Fruit fly (Drosophila melanogaster) whole organism, embryonic: ENCODE data around the gene LeuRS-m.

ENCODE experiments used
- Bdp1 ChIP-seq: fragments of 200-800 bp; sonication (Bioruptor generic); optimal IDR thresholded peaks from 3 replicates; lab custom pipeline; 2016; ENCODE audit warnings: missing biosample characterization, missing genetic modification characterization
- Bteb2 ChIP-seq: fragments of 200-800 bp; sonication (Bioruptor generic); optimal IDR thresholded peaks from 2 replicates; lab custom pipeline; 2016; ENCODE audit warnings: missing biosample characterization, missing genetic modification characterization
- CG10147 ChIP-seq: fragments of 200-800 bp; sonication (Bioruptor generic); optimal IDR thresholded peaks from 2 replicates; lab custom pipeline; 2019; ENCODE audit warnings: missing biosample characterization, mild to moderate bottlenecking, missing genetic modification characterization, moderate library complexity
- CG11695 ChIP-seq: fragments of 200-800 bp; sonication (Bioruptor generic); IDR thresholded peaks from 3 replicates; pipeline ENCODE4 v1.3.6; 2022; ENCODE audit warnings: missing biosample characterization, missing genetic modification characterization
- CG12299 ChIP-seq: fragments of 200-800 bp; sonication (Bioruptor generic); optimal IDR thresholded peaks from 2 replicates; lab custom pipeline; 2018; ENCODE audit warnings: missing biosample characterization, mild to moderate bottlenecking, missing genetic modification characterization
- CG13424 ChIP-seq: fragments of 200-800 bp; sonication (Bioruptor generic); optimal IDR thresholded peaks from 2 replicates; lab custom pipeline; 2019; ENCODE audit warnings: missing biosample characterization, mild to moderate bottlenecking, missing genetic modification characterization, moderate library complexity
- CG14667 ChIP-seq: fragments of 200-800 bp; sonication (Bioruptor generic); IDR thresholded peaks from 2 replicates; pipeline ENCODE4 v1.3.6; 2022; ENCODE audit warnings: missing biosample characterization, missing genetic modification characterization
- CG14860 ChIP-seq: fragments of 200-800 bp; sonication (Bioruptor generic); IDR thresholded peaks from 3 replicates; pipeline ENCODE4 v1.3.6; 2022; ENCODE audit warnings: missing biosample characterization, missing genetic modification characterization; ENCODE audit not compliant: partially characterized antibody
- CG15479 ChIP-seq: fragments of 200-800 bp; sonication (Bioruptor generic); optimal IDR thresholded peaks from 3 replicates; lab custom pipeline; 2019; ENCODE audit warnings: missing biosample characterization, mild to moderate bottlenecking, missing genetic modification characterization, moderate library complexity
- CG17568 ChIP-seq: fragments of 200-800 bp; sonication (Bioruptor generic); optimal IDR thresholded peaks from 2 replicates; lab custom pipeline; 2018; ENCODE audit warnings: missing biosample characterization, mild to moderate bottlenecking, missing genetic modification characterization, moderate library complexity
- CG2116 ChIP-seq: fragments of 200-800 bp; sonication (Bioruptor generic); optimal IDR thresholded peaks from 3 replicates; lab custom pipeline; 2018; ENCODE audit warnings: missing biosample characterization, mild to moderate bottlenecking, missing genetic modification characterization
- CG3065 ChIP-seq: fragments of 200-800 bp; sonication (Bioruptor generic); optimal IDR thresholded peaks from 2 replicates; lab custom pipeline; 2016; ENCODE audit warnings: missing biosample characterization, missing genetic modification characterization
- CG3163 ChIP-seq: fragments of 200-800 bp; sonication (Bioruptor generic); optimal IDR thresholded peaks from 3 replicates; lab custom pipeline; 2016; ENCODE audit warnings: missing biosample characterization, missing genetic modification characterization
- CG34422 ChIP-seq: fragments of 200-800 bp; sonication (Bioruptor generic); IDR thresholded peaks from 3 replicates; pipeline ENCODE4 v1.3.6; 2022; ENCODE audit warnings: missing biosample characterization, missing genetic modification characterization
- CG4820 ChIP-seq: fragments of 200-800 bp; sonication (Bioruptor generic); optimal IDR thresholded peaks from 3 replicates; lab custom pipeline; 2016; ENCODE audit warnings: missing biosample characterization, missing genetic modification characterization
- CG7987 ChIP-seq: fragments of 200-800 bp; sonication (Bioruptor generic); optimal IDR thresholded peaks from 2 replicates; lab custom pipeline; 2018; ENCODE audit warnings: missing biosample characterization, mild to moderate bottlenecking, missing genetic modification characterization, moderate library complexity
- CG9727 ChIP-seq: fragments of 200-800 bp; sonication (Bioruptor generic); optimal IDR thresholded peaks from 3 replicates; lab custom pipeline; 2017; ENCODE audit warnings: missing biosample characterization, mild to moderate bottlenecking, missing genetic modification characterization
- CG9817 ChIP-seq: fragments of 200-800 bp; sonication (Bioruptor generic); optimal IDR thresholded peaks from 2 replicates; lab custom pipeline; 2018; ENCODE audit warnings: missing biosample characterization, mild to moderate bottlenecking, missing genetic modification characterization, moderate library complexity
- Dip3 ChIP-seq: fragments of 200-800 bp; sonication (Bioruptor generic); optimal IDR thresholded peaks from 3 replicates; lab custom pipeline; 2016; ENCODE audit warnings: missing biosample characterization, missing genetic modification characterization
- Doc3 ChIP-seq: fragments of 200-800 bp; sonication (Bioruptor generic); IDR thresholded peaks from 3 replicates; pipeline ENCODE4 v1.3.6; 2022; ENCODE audit warnings: missing biosample characterization, missing genetic modification characterization; ENCODE audit not compliant: partially characterized antibody
- Hsf ChIP-seq: fragments of 200-800 bp; sonication (Bioruptor generic); optimal IDR thresholded peaks from 3 replicates; lab custom pipeline; 2016; ENCODE audit warnings: missing biosample characterization, missing genetic modification characterization
- Lhr ChIP-seq: fragments of 200-800 bp; sonication (Bioruptor generic); optimal IDR thresholded peaks from 3 replicates; lab custom pipeline; 2017; ENCODE audit warnings: mild to moderate bottlenecking, missing biosample characterization, missing genetic modification reagents, missing genetic modification characterization
- NC2α ChIP-seq: fragments of 200-800 bp; sonication (Bioruptor generic); optimal IDR thresholded peaks from 2 replicates; lab custom pipeline; 2016; ENCODE audit warnings: missing biosample characterization, missing genetic modification characterization
- NFAT ChIP-seq: fragments of 200-800 bp; sonication (Bioruptor generic); IDR thresholded peaks from 2 replicates; pipeline ENCODE4 v1.3.6; 2022; ENCODE audit warnings: missing biosample characterization, missing genetic modification characterization
- Nf-YA ChIP-seq: fragments of 200-800 bp; sonication (Bioruptor generic); IDR thresholded peaks from 2 replicates; pipeline ENCODE4 v1.3.6; 2022; ENCODE audit warnings: missing biosample characterization, missing genetic modification characterization
- NfI ChIP-seq: fragments of 200-800 bp; sonication (Bioruptor generic); optimal IDR thresholded peaks from 3 replicates; lab custom pipeline; 2018; ENCODE audit warnings: missing biosample characterization, mild to moderate bottlenecking, missing genetic modification characterization, moderate library complexity
- Pdp1 ChIP-seq, 2 experiments: fragments of 200-800 bp; sonication (Bioruptor generic); optimal IDR thresholded peaks; 3 replicates each; lab custom pipeline; 2016; ENCODE audit warnings: missing biosample characterization in 2 of 2, missing genetic modification characterization in 2 of 2, mild to moderate bottlenecking in 1 of 2, moderate library complexity in 1 of 2
- Poxn ChIP-seq: fragments of 200-800 bp; sonication (Bioruptor generic); IDR thresholded peaks from 2 replicates; pipeline ENCODE4 v1.3.6; 2022; ENCODE audit warnings: missing biosample characterization, missing genetic modification characterization
- Rfx ChIP-seq: fragments of 200-800 bp; sonication (Bioruptor generic); IDR thresholded peaks from 2 replicates; pipeline ENCODE4 v1.3.6; 2022; ENCODE audit warnings: missing biosample characterization, missing genetic modification characterization
- Side ChIP-seq: fragments of 200-800 bp; sonication (Bioruptor generic); optimal IDR thresholded peaks from 2 replicates; lab custom pipeline; 2016; ENCODE audit warnings: missing biosample characterization, missing genetic modification characterization
- Six4 ChIP-seq: fragments of 200-800 bp; sonication (Bioruptor generic); optimal IDR thresholded peaks from 2 replicates; lab custom pipeline; 2016; ENCODE audit warnings: missing biosample characterization, missing genetic modification characterization
- bab2 ChIP-seq: fragments of 200-800 bp; sonication (Bioruptor generic); optimal IDR thresholded peaks from 2 replicates; lab custom pipeline; 2016; ENCODE audit warnings: missing biosample characterization, missing genetic modification characterization
- bigmax ChIP-seq: fragments of 200-800 bp; sonication (Bioruptor generic); optimal IDR thresholded peaks from 2 replicates; lab custom pipeline; 2018; ENCODE audit warnings: missing biosample characterization, mild to moderate bottlenecking, missing genetic modification characterization
- bowl ChIP-seq: fragments of 200-800 bp; sonication (Bioruptor generic); IDR thresholded peaks from 2 replicates; pipeline ENCODE4 v1.3.6; 2022; ENCODE audit warnings: missing biosample characterization, missing genetic modification characterization
- chif ChIP-seq, 2 experiments: fragments of 200-800 bp; sonication (Bioruptor generic); optimal IDR thresholded peaks; 3 replicates each; lab custom pipeline; 2016; ENCODE audit warnings: missing biosample characterization in 2 of 2, missing genetic modification characterization in 2 of 2
- crp ChIP-seq, 2 experiments: fragments of 200-800 bp; sonication (Bioruptor generic); optimal IDR thresholded peaks; 2 replicates in 1 of 2; 3 replicates in 1 of 2; lab custom pipeline; 2017; ENCODE audit warnings: missing biosample characterization in 2 of 2, missing genetic modification characterization in 2 of 2, mild to moderate bottlenecking in 1 of 2, moderate library complexity in 1 of 2
- dpn ChIP-seq, 2 experiments: fragments of 200-800 bp; sonication (Bioruptor generic); optimal IDR thresholded peaks; 3 replicates each; lab custom pipeline; 2016; ENCODE audit warnings: missing biosample characterization in 2 of 2, missing genetic modification characterization in 2 of 2
- ewg ChIP-seq: fragments of 200-800 bp; sonication (Bioruptor generic); optimal IDR thresholded peaks from 3 replicates; lab custom pipeline; 2017; ENCODE audit warnings: mild to moderate bottlenecking, missing biosample characterization, missing genetic modification reagents, missing genetic modification characterization
- fu2 ChIP-seq: fragments of 200-800 bp; sonication (Bioruptor generic); optimal IDR thresholded peaks from 2 replicates; lab custom pipeline; 2016; ENCODE audit warnings: missing biosample characterization, missing genetic modification characterization
- gfzf ChIP-seq: fragments of 200-800 bp; sonication (Bioruptor generic); optimal IDR thresholded peaks from 2 replicates; lab custom pipeline; 2016; ENCODE audit warnings: missing biosample characterization, mild to moderate bottlenecking, missing genetic modification characterization, moderate library complexity
- ind ChIP-seq: fragments of 200-800 bp; sonication (Bioruptor generic); optimal IDR thresholded peaks from 3 replicates; lab custom pipeline; 2016; ENCODE audit warnings: missing biosample characterization, missing genetic modification characterization
- jigr1 ChIP-seq: fragments of 200-800 bp; sonication (Bioruptor generic); IDR thresholded peaks from 3 replicates; pipeline ENCODE4 v1.3.6; 2022; ENCODE audit warnings: missing biosample characterization, missing genetic modification characterization
- knrl ChIP-seq: fragments of 200-800 bp; sonication (Bioruptor generic); IDR thresholded peaks from 3 replicates; pipeline ENCODE4 v1.3.6; 2022; ENCODE audit warnings: missing biosample characterization, missing genetic modification characterization; ENCODE audit not compliant: partially characterized antibody
- nerfin-1 ChIP-seq: fragments of 200-800 bp; sonication (Bioruptor generic); optimal IDR thresholded peaks from 3 replicates; lab custom pipeline; 2019; ENCODE audit warnings: missing biosample characterization, mild to moderate bottlenecking, missing genetic modification characterization, moderate library complexity
- nmo ChIP-seq: fragments of 200-800 bp; sonication (Bioruptor generic); optimal IDR thresholded peaks from 2 replicates; lab custom pipeline; 2018; ENCODE audit warnings: missing biosample characterization, mild to moderate bottlenecking, missing genetic modification characterization, moderate library complexity
- pho ChIP-seq: fragments of 200-800 bp; sonication (Bioruptor generic); optimal IDR thresholded peaks from 2 replicates; lab custom pipeline; 2016; ENCODE audit warnings: missing biosample characterization, missing genetic modification characterization
- pzg ChIP-seq: fragments of 200-800 bp; sonication (Bioruptor generic); optimal IDR thresholded peaks from 3 replicates; lab custom pipeline; 2018; ENCODE audit warnings: missing biosample characterization, mild to moderate bottlenecking, missing genetic modification characterization, moderate library complexity
- row ChIP-seq: fragments of 200-800 bp; sonication (Bioruptor generic); IDR thresholded peaks from 3 replicates; pipeline ENCODE4 v1.3.6; 2022; ENCODE audit warnings: missing biosample characterization, missing genetic modification characterization
- sob ChIP-seq: fragments of 200-800 bp; sonication (Bioruptor generic); IDR thresholded peaks from 2 replicates; pipeline ENCODE4 v1.3.6; 2022; ENCODE audit warnings: missing biosample characterization, missing genetic modification characterization
- tna ChIP-seq: fragments of 200-800 bp; sonication (Bioruptor generic); IDR thresholded peaks from 2 replicates; pipeline ENCODE4 v1.3.6; 2022; ENCODE audit warnings: missing biosample characterization, missing genetic modification characterization; ENCODE audit not compliant: partially characterized antibody

Gene LeuRS-m

DNA sequence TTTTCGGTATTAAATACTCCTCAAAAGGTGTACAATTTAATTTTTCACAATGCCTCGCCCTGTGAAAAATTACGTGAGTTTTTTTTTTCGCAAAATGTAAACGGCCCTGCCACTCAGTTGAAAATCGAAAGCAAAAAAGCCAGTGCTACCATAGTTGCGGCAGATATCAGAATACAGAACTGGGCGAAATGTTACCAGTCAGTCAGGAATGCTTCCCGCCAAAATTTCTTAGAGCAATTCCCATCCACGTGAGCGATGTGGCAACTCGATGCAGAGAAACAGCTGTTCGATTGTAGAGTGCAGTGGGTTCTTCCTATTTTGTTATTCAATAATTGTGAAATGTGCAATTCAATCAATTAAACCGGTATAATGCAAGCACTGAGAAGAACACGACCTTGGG lies at the start of gene LeuRS-m, which contains the start of gene Dhc64C:
LeuRS-m (plus strand) TSS at position 270 of the 400 bp plus-strand sequence.
Dhc64C (minus strand) TSS at position 104 of the 400 bp plus-strand sequence.
- TF ChIP-seq CG10147 = peak; percentile 23
- peak; percentile 31 for TF ChIP-seq ind (GFP tag; lab: Kevin White, UChicago)
- no peak for TF ChIP-seq CG9727
- TF ChIP-seq CG9817 (tag; lab: Kevin White, UChicago) = peak; percentile 46
- no peak for TF ChIP-seq Six4 (GFP tag; lab: Kevin White, UChicago)
- TF ChIP-seq crp (GFP tag; optimal IDR thresholded peaks at IDR 0.05; lab: Kevin White, UChicago) = peak; percentile 93 to 99
- peak; percentile 18 for TF ChIP-seq Bteb2 (GFP tag; lab: Kevin White, UChicago)
- TF ChIP-seq Side (GFP tag; lab: Kevin White, UChicago) = peak; percentile 56
- TF ChIP-seq jigr1 = no peak
- TF ChIP-seq chif (GFP tag; optimal IDR thresholded peaks at IDR 0.05; lab: Kevin White, UChicago) = peak in 1 of 2 experiments; percentile 24
- TF ChIP-seq Doc3 (GFP tag; lab: Robert Waterston, UW) = peak; percentile 35; the same call in 1 of the 3 replicates
- peak; percentile 30; the same call in 1 of the 2 replicates for TF ChIP-seq Nf-YA (GFP tag; lab: Robert Waterston, UW)
- TF ChIP-seq bowl (GFP tag; lab: Robert Waterston, UW) = no peak
- TF ChIP-seq CG13424 (tag; lab: Kevin White, UChicago) = peak; percentile 27
- no peak for TF ChIP-seq CG11695 (GFP tag; lab: Robert Waterston, UW)
- peak; percentile 66 for TF ChIP-seq nmo (GFP tag; lab: Kevin White, UChicago)
- TF ChIP-seq Bdp1 (GFP tag; lab: Kevin White, UChicago) = peak; percentile 2
- TF ChIP-seq dpn (GFP tag; optimal IDR thresholded peaks at IDR 0.05; lab: Kevin White, UChicago) = peak; percentile 42 to 67
- TF ChIP-seq CG12299 (tag; lab: Kevin White, UChicago) = no peak
- TF ChIP-seq CG14860 (GFP tag; lab: Robert Waterston, UW) = peak; percentile 65
- TF ChIP-seq CG7987 (GFP tag; lab: Kevin White, UChicago) = peak; percentile 42
- TF ChIP-seq CG14667 (GFP tag; lab: Robert Waterston, UW) = no peak
- TF ChIP-seq NfI = peak; percentile 18
- no peak for TF ChIP-seq NC2α
- TF ChIP-seq CG17568 (GFP tag; lab: Kevin White, UChicago) = no peak
- TF ChIP-seq Hsf (GFP tag; lab: Kevin White, UChicago) = no peak
- TF ChIP-seq CG3163 (GFP tag; lab: Kevin White, UChicago) = peak; percentile 26
- peak; percentile 39 for TF ChIP-seq gfzf (GFP tag; lab: Kevin White, UChicago)
- TF ChIP-seq pho (GFP tag; lab: Kevin White, UChicago) = peak; percentile 41
- peak; percentile 56 for TF ChIP-seq sob
- TF ChIP-seq knrl (GFP tag; lab: Robert Waterston, UW) = peak; percentile 69
- peak; percentile 95 for TF ChIP-seq CG34422 (GFP tag; lab: Robert Waterston, UW)
- TF ChIP-seq pzg (GFP tag; lab: Kevin White, UChicago) = peak; percentile 96
- no peak for TF ChIP-seq bab2 (GFP tag; lab: Kevin White, UChicago)
- peak; percentile 14 for TF ChIP-seq fu2
- peak; percentile 69 for TF ChIP-seq Rfx (GFP tag; lab: Robert Waterston, UW)
- peak; percentile 15 for TF ChIP-seq CG15479 (GFP tag; lab: Kevin White, UChicago)
- TF ChIP-seq tna (GFP tag; lab: Robert Waterston, UW) = peak; percentile 40; the same call in 1 of the 2 replicates
- peak; percentile 71 for TF ChIP-seq row (GFP tag; lab: Robert Waterston, UW)
- TF ChIP-seq Poxn (GFP tag; lab: Robert Waterston, UW) = no peak
- peak; percentile 25 for TF ChIP-seq nerfin-1 (tag; lab: Kevin White, UChicago)
- TF ChIP-seq Pdp1 (GFP tag; optimal IDR thresholded peaks at IDR 0.05; lab: Kevin White, UChicago) = peak in 1 of 2 experiments; percentile 97
- no peak for TF ChIP-seq CG3065 (GFP tag; lab: Kevin White, UChicago)
- TF ChIP-seq CG4820 (GFP tag; lab: Kevin White, UChicago) = peak; percentile 0
- TF ChIP-seq ewg (GFP tag; lab: Kevin White, UChicago) = peak; percentile 75
- TF ChIP-seq CG2116 (GFP tag; lab: Kevin White, UChicago) = peak; percentile 100
- TF ChIP-seq bigmax (GFP tag; lab: Kevin White, UChicago) = peak; percentile 16
- no peak for TF ChIP-seq NFAT (GFP tag; lab: Robert Waterston, UW)
- peak; percentile 77 for TF ChIP-seq Lhr (GFP tag; lab: Kevin White, UChicago)
- TF ChIP-seq Dip3 (GFP tag; lab: Kevin White, UChicago) = peak; percentile 13
